Worm (Caenorhabditis elegans) whole organism, early embryonic: ENCODE data around the gene K07F5.16.
A peak's percentile ranks its signal among the peaks of the same experiment; 100 is the strongest.

Experiments
- B0310.2 ChIP-seq: sonication (generic microtip); optimal IDR thresholded peaks from 2 replicates; lab custom pipeline; 2016; ENCODE audit warnings: mild to moderate bottlenecking, missing genetic modification characterization, missing compliant biosample characterization
- F13C5.2 ChIP-seq: sonication (generic microtip); optimal IDR thresholded peaks from 2 replicates; lab custom pipeline; 2017; ENCODE audit warnings: mild to moderate bottlenecking, missing genetic modification characterization, inconsistent platforms, missing compliant biosample characterization
- aly-1 ChIP-seq: sonication (generic microtip); optimal IDR thresholded peaks from 2 replicates; lab custom pipeline; 2016; ENCODE audit warnings: missing genetic modification characterization, missing compliant biosample characterization
- ama-1 ChIP-seq: fragments of 150-350 bp; optimal IDR thresholded peaks from 2 replicates; lab custom pipeline; 2014
- ceh-13 ChIP-seq: fragments of 200-800 bp; sonication (Bioruptor generic); optimal IDR thresholded peaks from 2 replicates; lab custom pipeline; 2018; ENCODE audit warnings: mild to moderate bottlenecking, missing genetic modification characterization, missing compliant biosample characterization
- ceh-36 ChIP-seq: sonication (generic microtip); optimal IDR thresholded peaks from 2 replicates; lab custom pipeline; 2016; ENCODE audit warnings: missing genetic modification characterization, inconsistent platforms, missing compliant biosample characterization
- ets-7 ChIP-seq: sonication (generic microtip); optimal IDR thresholded peaks from 2 replicates; lab custom pipeline; 2016; ENCODE audit warnings: missing genotype, missing genetic modification characterization, missing compliant biosample characterization
- flt-1 ChIP-seq: fragments of 200-800 bp; sonication (Bioruptor generic); IDR thresholded peaks from 2 replicates; pipeline ENCODE4 v1.3.6; 2022; ENCODE audit warnings: missing genetic modification characterization, missing compliant biosample characterization
- hmbx-1 ChIP-seq: sonication (generic microtip); optimal IDR thresholded peaks from 2 replicates; lab custom pipeline; 2016; ENCODE audit warnings: mild to moderate bottlenecking, missing genetic modification characterization, missing compliant biosample characterization
- hmg-4 ChIP-seq: fragments of 200-800 bp; sonication (Bioruptor generic); optimal IDR thresholded peaks from 2 replicates; lab custom pipeline; 2018; ENCODE audit warnings: mild to moderate bottlenecking, missing genetic modification characterization, missing compliant biosample characterization
- hnd-1 ChIP-seq: sonication (generic microtip); optimal IDR thresholded peaks from 2 replicates; lab custom pipeline; 2016; ENCODE audit warnings: missing genetic modification characterization, missing compliant biosample characterization
- pes-1 ChIP-seq: fragments of 200-800 bp; sonication (Bioruptor generic); IDR thresholded peaks from 2 replicates; pipeline ENCODE4 v1.3.6; 2022; ENCODE audit warnings: missing genetic modification reagents, missing genetic modification characterization, missing compliant biosample characterization
- scrt-1 ChIP-seq: fragments of 200-800 bp; sonication (Bioruptor generic); IDR thresholded peaks from 2 replicates; pipeline ENCODE4 v1.3.6; 2022; ENCODE audit warnings: missing genetic modification characterization, missing compliant biosample characterization
- sea-1 ChIP-seq: fragments of 200-800 bp; sonication (Bioruptor generic); conservative IDR thresholded peaks from 2 replicates; pipeline ENCODE4 v1.3.6; 2022; ENCODE audit warnings: missing genetic modification characterization, missing compliant biosample characterization
- tbx-11 ChIP-seq: fragments of 200-800 bp; sonication (Bioruptor generic); IDR thresholded peaks from 2 replicates; pipeline ENCODE4 v1.3.6; 2022; ENCODE audit warnings: missing genetic modification characterization, missing compliant biosample characterization
- tbx-37 ChIP-seq: fragments of 200-800 bp; sonication (Bioruptor generic); conservative IDR thresholded peaks from 2 replicates; pipeline ENCODE4 v1.3.6; 2022; ENCODE audit warnings: missing genetic modification reagents, missing genetic modification characterization, missing compliant biosample characterization
- tra-4 ChIP-seq: sonication (generic microtip); optimal IDR thresholded peaks from 2 replicates; lab custom pipeline; 2017; ENCODE audit warnings: missing genetic modification characterization, missing compliant biosample characterization

The K07F5.16 gene

DNA sequence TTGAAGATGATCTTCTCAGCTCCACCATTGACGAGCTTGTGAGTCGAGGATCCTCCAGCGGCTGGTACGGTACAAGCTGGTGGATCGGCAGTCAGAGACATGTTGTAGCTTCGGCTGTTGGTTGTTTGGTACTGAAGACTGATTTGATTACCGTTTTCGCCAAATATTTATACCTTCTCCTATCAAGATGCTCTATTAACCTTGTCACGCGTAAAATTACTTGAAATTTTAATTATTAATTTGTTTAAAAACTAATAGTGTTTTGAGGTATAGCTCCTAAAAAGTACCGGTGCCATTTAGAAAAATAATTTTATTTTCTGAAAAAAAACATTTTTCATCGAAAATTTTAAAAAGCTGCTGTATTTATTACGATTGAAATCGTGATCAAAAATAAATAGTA, 13.0 kb upstream of the K07F5.16 start, which contains the start of gene ssp-10:
TSS of gene ssp-10 (minus strand) at position 101 of the 400 bp plus-strand sequence.
- TF ChIP-seq ama-1 (lab: Kevin White, UChicago) = no peak
- TF ChIP-seq sea-1 = no peak
- no peak for TF ChIP-seq pes-1 (GFP tag; lab: Robert Waterston, UW)

DNA sequence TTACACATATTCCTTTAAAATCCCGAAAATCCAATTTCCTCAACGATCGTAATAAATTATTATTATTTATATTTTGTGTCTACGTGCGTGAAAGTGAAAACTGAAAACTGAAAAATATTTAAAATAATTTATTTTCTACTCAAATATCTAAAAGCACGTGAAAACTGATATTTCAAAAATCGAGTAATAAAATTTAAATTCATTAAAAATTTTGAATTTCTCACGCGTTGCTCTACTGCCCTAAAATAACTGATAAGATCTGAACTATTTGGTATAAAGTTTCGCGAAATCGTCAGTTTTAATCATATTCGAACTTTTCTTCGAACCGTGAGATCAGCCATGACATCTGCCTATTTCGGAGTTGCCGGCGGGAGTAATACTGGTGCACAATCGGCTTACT, 11.7 kb upstream of the K07F5.16 start, which contains the start of gene ssq-1:
TSS of gene ssq-1 (plus strand) at position 301 of the 400 bp plus-strand sequence.
- TF ChIP-seq B0310.2 (no peak), aly-1 (tag; lab: Kevin White, UChicago) (no peak), F13C5.2 (tag; lab: Kevin White, UChicago) (no peak), sea-1 (no peak), hmg-4 (GFP tag; lab: Kevin White, UChicago) (no peak), hnd-1 (no peak), hmbx-1 (tag; lab: Kevin White, UChicago) (no peak), tbx-37 (GFP tag; lab: Robert Waterston, UW) (no peak), tbx-11 (GFP tag; lab: Robert Waterston, UW) (no peak), scrt-1 (no peak), tra-4 (tag; lab: Kevin White, UChicago) (no peak), ceh-13 (GFP tag; lab: Kevin White, UChicago) (no peak), ceh-36 (tag; lab: Kevin White, UChicago) (no peak), pes-1 (GFP tag; lab: Robert Waterston, UW) (no peak), ama-1 (lab: Kevin White, UChicago) (no peak)

DNA sequence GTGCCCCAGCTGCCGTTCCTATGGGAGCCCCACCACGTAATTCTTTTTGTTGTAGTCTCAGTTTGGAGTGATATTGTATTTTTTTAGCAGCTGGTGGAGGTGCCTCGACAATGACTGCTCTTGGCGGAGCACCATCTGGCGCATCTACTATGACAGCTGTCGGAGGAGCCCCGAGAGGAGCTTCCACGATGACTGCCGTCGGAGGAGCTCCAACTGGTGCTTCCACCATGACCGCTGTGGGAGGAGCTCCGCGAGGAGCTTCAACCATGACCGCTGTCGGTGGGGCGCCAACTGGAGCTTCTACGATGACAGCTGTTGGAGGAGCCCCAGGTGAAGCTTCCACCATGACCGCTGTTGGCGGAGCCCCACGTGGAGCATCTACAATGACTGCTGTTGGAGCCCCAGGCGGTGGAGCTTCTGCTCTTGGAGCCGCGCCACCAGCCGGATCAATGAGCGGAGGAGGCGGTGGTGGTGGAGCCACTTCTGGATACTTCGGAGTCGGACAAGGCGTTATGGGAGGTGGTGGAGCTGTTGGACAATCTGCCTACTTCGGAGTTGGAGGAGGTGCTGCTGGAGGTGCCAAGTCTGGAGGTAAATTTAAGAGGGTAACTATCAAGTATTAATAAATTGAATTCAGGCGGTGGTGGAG, 11.0 kb upstream of the K07F5.16 start:
- no peak for TF ChIP-seq pes-1 (GFP tag; lab: Robert Waterston, UW)
- no peak for TF ChIP-seq ets-7 (tag; lab: Kevin White, UChicago)
- TF ChIP-seq aly-1 (tag; lab: Kevin White, UChicago) = peak; percentile 50

DNA sequence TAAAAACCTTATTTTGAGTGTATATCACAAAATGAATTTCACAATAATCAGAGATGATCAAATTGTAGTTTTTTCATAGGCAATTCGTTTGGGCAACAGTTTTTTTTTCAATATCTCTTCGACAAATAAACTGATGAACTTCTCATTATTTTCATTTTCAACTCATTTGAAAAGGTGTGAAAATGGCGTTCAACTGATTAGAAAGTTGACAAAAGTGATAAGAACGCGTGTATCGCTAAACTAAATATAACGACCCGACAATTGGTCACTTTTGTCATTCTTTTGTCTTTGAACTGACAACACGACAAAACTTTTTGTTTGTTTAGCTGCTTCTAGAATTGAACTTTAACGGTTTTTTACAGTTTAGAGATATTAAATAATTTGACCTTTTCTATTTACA, 9.0 kb upstream of the K07F5.16 start:
- TF ChIP-seq hmbx-1 (tag; lab: Kevin White, UChicago) = no peak
- TF ChIP-seq ceh-13 (GFP tag; lab: Kevin White, UChicago) = no peak
- no peak for TF ChIP-seq tbx-37 (GFP tag; lab: Robert Waterston, UW)
- no peak for TF ChIP-seq ceh-36 (tag; lab: Kevin White, UChicago)
- no peak for TF ChIP-seq sea-1
- TF ChIP-seq aly-1 (tag; lab: Kevin White, UChicago) = no peak
- no peak for TF ChIP-seq F13C5.2 (tag; lab: Kevin White, UChicago)
- no peak for TF ChIP-seq B0310.2
- TF ChIP-seq tbx-11 (GFP tag; lab: Robert Waterston, UW) = no peak
- no peak for TF ChIP-seq ama-1 (lab: Kevin White, UChicago)
- TF ChIP-seq pes-1 (GFP tag; lab: Robert Waterston, UW) = no peak
- no peak for TF ChIP-seq scrt-1
- no peak for TF ChIP-seq tra-4 (tag; lab: Kevin White, UChicago)
- no peak for TF ChIP-seq hmg-4 (GFP tag; lab: Kevin White, UChicago)
- no peak for TF ChIP-seq ets-7 (tag; lab: Kevin White, UChicago)
- no peak for TF ChIP-seq hnd-1
- TF ChIP-seq flt-1 (GFP tag; lab: Robert Waterston, UW) = no peak

DNA sequence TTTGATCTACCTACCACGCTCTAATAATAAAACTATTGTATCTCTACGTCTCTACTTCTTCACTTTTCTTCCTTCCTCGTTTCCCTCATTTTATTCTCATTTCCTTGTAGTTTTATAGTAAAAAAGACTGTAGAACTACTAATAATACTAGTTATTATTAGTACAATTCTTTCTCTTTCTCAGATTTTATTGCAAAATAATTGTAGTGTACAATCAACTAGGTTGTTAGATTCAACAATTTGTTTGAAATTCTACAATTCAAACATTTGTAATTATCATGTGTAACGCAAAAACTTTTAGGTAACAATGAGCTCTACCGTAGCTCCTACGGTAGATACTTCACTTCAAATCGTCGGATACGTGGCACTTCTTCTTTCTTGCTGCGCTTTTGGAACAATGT, 8.2 kb upstream of the K07F5.16 start, which contains the start of gene K07F5.12:
TSS of gene K07F5.12 (plus strand) at position 301 of the 400 bp plus-strand sequence.
- TF ChIP-seq ama-1 (lab: Kevin White, UChicago) (no peak), hmbx-1 (tag; lab: Kevin White, UChicago) (no peak), hmg-4 (GFP tag; lab: Kevin White, UChicago) (no peak), pes-1 (GFP tag; lab: Robert Waterston, UW) (no peak), B0310.2 (no peak), aly-1 (tag; lab: Kevin White, UChicago) (no peak), scrt-1 (no peak), ceh-36 (tag; lab: Kevin White, UChicago) (no peak), tbx-37 (GFP tag; lab: Robert Waterston, UW) (no peak), flt-1 (GFP tag; lab: Robert Waterston, UW) (no peak), tra-4 (tag; lab: Kevin White, UChicago) (no peak), sea-1 (no peak), F13C5.2 (tag; lab: Kevin White, UChicago) (no peak), tbx-11 (GFP tag; lab: Robert Waterston, UW) (no peak), hnd-1 (no peak), ets-7 (tag; lab: Kevin White, UChicago) (no peak), ceh-13 (GFP tag; lab: Kevin White, UChicago) (no peak)

DNA sequence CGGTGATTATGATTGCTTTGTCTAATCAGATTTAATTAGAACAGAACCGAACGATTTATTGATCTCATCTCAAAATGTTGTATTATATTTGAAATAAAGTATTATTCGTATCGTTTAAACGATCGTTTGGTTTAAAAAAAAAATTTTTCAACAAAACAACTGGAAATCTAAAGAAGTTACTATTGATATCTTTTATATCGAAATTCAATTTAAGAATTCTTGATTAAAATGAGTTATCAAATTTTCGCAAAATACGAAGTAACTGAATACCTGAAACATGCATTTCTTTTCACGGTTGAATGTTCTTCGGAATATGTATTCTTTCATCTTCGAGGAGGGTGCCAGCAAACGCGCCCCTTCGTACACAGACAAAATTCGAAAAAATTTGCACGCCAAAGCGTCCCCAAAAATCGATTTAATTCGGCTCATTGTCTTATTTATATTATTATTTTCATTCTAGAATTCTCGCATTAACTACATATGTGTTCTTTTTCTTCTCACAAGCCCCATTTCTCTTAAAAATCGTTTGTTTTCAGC, 5.9 kb upstream of the K07F5.16 start, which contains the start of gene npp-1:
TSS of gene npp-1 (plus strand) at position 537 of the 537 bp plus-strand sequence.
- TF ChIP-seq tbx-11 (GFP tag; lab: Robert Waterston, UW) (no peak), flt-1 (GFP tag; lab: Robert Waterston, UW) (no peak), tbx-37 (GFP tag; lab: Robert Waterston, UW) (no peak), ceh-13 (GFP tag; lab: Kevin White, UChicago) (no peak), hnd-1 (no peak), scrt-1 (no peak), F13C5.2 (tag; lab: Kevin White, UChicago) (no peak), aly-1 (tag; lab: Kevin White, UChicago) (no peak), B0310.2 (no peak), sea-1 (no peak), ets-7 (tag; lab: Kevin White, UChicago) (no peak), hmbx-1 (tag; lab: Kevin White, UChicago) (no peak), ceh-36 (tag; lab: Kevin White, UChicago) (no peak), tra-4 (tag; lab: Kevin White, UChicago) (no peak), pes-1 (GFP tag; lab: Robert Waterston, UW) (no peak), hmg-4 (GFP tag; lab: Kevin White, UChicago) (no peak), ama-1 (lab: Kevin White, UChicago) (no peak)
